Fruit fly (Drosophila melanogaster): ENCODE results near the gene xit.
A peak's percentile ranks its signal among the peaks of the same experiment; 100 is the strongest.

xit gene

DNA sequence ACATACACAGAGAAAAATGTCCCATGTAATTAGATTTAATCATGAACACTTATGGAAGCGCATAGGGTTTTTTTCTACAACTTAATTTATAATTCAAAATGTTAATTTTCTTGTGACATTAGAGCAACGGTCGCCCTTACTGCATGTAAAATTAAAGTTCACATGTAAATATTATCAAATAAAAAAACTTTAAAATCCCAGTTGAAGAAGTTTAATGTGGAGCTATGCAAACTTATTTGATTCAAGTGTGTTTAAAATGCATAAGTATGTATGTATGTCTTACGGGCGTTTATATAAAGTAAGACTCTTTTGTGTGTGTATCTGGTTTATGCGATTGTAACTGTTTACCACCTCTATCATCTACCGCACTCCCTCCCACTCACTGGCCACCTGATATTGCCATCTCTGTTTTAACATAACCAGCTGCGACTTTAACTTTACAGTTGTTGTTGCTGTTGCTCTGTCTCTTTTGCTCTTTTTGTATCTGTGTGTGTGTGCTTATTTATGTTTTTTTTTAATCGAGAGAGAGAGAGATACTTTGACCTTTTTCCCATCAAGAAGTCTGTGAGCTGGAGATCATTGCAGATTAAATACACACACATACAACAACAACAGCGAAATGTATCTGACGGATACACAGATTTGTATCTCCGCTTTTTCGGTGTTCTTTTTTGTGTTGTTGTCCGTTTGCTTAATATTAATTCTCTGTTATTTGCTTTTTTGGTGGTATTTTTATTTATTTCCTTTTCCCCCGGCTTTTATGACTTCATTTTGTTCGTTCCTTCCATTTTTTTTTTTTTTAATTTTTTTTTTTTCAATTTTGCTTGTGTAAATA, 34.8 kb downstream of the xit start (continued):
- TF ChIP-seq Neu2 (GFP tag; optimal IDR thresholded peaks at IDR 0.05; ENCODE audit: borderline replicate concordance) (no peak), Kr (GFP tag; optimal IDR thresholded peaks at IDR 0.05) (no peak), mam (GFP tag; optimal IDR thresholded peaks at IDR 0.05) (peak; percentile 68), Trl (optimal IDR thresholded peaks at IDR 0.05) (peak in 1 of 2 experiments; percentile 36), Trl (GFP tag; optimal IDR thresholded peaks at IDR 0.05) (peak; percentile 77), CG32772 (GFP tag; IDR thresholded peaks at IDR 0.05) (peak; percentile 61), tna (GFP tag; IDR thresholded peaks at IDR 0.05; ENCODE audit: partially characterized antibody) (no peak), p53 (GFP tag; optimal IDR thresholded peaks at IDR 0.05) (no peak), org-1 (GFP tag; optimal IDR thresholded peaks at IDR 0.05) (peak; percentile 87), hb (GFP tag; IDR thresholded peaks at IDR 0.05; ENCODE audit: partially characterized antibody) (no peak), CG11560 (tag; IDR thresholded peaks at IDR 0.05) (no peak), CG8281 (tag; optimal IDR thresholded peaks at IDR 0.05) (peak; percentile 87), C15 (GFP tag; IDR thresholded peaks at IDR 0.05) (no peak), Jarid2 (GFP tag; optimal IDR thresholded peaks at IDR 0.05) (peak; percentile 40), CG14710 (tag; optimal IDR thresholded peaks at IDR 0.05) (peak; percentile 76), rib (GFP tag; IDR thresholded peaks at IDR 0.05) (0 out of 2 replicates have a peak, but pooled peaks have one; percentile 45), CG18764 (GFP tag; optimal IDR thresholded peaks at IDR 0.05) (no peak), gem (tag; optimal IDR thresholded peaks at IDR 0.05) (peak; percentile 97), esg (GFP tag; conservative IDR thresholded peaks at IDR 0.05) (peak; percentile 82), vnd (GFP tag; IDR thresholded peaks at IDR 0.05; ENCODE audit: partially characterized antibody) (no peak), CG14050 (GFP tag; IDR thresholded peaks at IDR 0.05) (peak; percentile 83), Poxn (GFP tag; IDR thresholded peaks at IDR 0.05) (no peak), Myb (GFP tag; optimal IDR thresholded peaks at IDR 0.05) (peak; percentile 50), CG17361 (GFP tag; IDR thresholded peaks at IDR 0.05) (peak; percentile 89), Asciz (GFP tag; optimal IDR thresholded peaks at IDR 0.05) (peak; percentile 82), ase (GFP tag; IDR thresholded peaks at IDR 0.05) (no peak), kni (GFP tag; optimal IDR thresholded peaks at IDR 0.05) (peak; percentile 78), CG13123 (GFP tag; optimal IDR thresholded peaks at IDR 0.05) (peak; percentile 39), toy (GFP tag; IDR thresholded peaks at IDR 0.05) (no peak), bbx (GFP tag; IDR thresholded peaks at IDR 0.05; ENCODE audit: partially characterized antibody) (no peak), ranshi (GFP tag; IDR thresholded peaks at IDR 0.05) (peak; percentile 44; the same call in 1 of the 2 replicates), jing (GFP tag; optimal IDR thresholded peaks at IDR 0.05) (peak; percentile 89), chn (GFP tag; optimal IDR thresholded peaks at IDR 0.05) (peak; percentile 82), klu (GFP tag; IDR thresholded peaks at IDR 0.05) (no peak), CG12155 (GFP tag; optimal IDR thresholded peaks at IDR 0.05) (peak; percentile 53), NFAT (GFP tag; IDR thresholded peaks at IDR 0.05) (no peak), CG3281 (GFP tag; optimal IDR thresholded peaks at IDR 0.05) (peak; percentile 74), Doc3 (GFP tag; IDR thresholded peaks at IDR 0.05; ENCODE audit: partially characterized antibody) (no peak), CG17385 (GFP tag; optimal IDR thresholded peaks at IDR 0.05) (peak; percentile 72), Sox102F (GFP tag; optimal IDR thresholded peaks at IDR 0.05) (peak; percentile 96), MESR4 (GFP tag; optimal IDR thresholded peaks at IDR 0.05) (peak; percentile 15), aop (GFP tag; IDR thresholded peaks at IDR 0.05) (no peak), pzg (GFP tag; optimal IDR thresholded peaks at IDR 0.05) (no peak), CG6791 (GFP tag; IDR thresholded peaks at IDR 0.05; ENCODE audit: partially characterized antibody) (no peak), CG14441 (GFP tag; IDR thresholded peaks at IDR 0.05) (peak; percentile 72), lbe (GFP tag; optimal IDR thresholded peaks at IDR 0.05) (peak; percentile 47), gcm (GFP tag; optimal IDR thresholded peaks at IDR 0.05) (peak; percentile 91), CG1602 (GFP tag; optimal IDR thresholded peaks at IDR 0.05) (peak; percentile 89), Antp (GFP tag; optimal IDR thresholded peaks at IDR 0.05) (peak; percentile 51)
